Worm (Caenorhabditis elegans) whole organism, L2 larva: ENCODE data around the gene clec-257.
A peak's percentile ranks its signal among the peaks of the same experiment; 100 is the strongest.

Experiments
- C34F6.9 ChIP-seq: fragments of 150-350 bp; optimal IDR thresholded peaks from 2 replicates; lab custom pipeline; 2014; ENCODE audit warnings: missing biosample characterization, missing genetic modification characterization
- F13H6.1 ChIP-seq: sonication (generic microtip); optimal IDR thresholded peaks from 2 replicates; lab custom pipeline; 2016; ENCODE audit warnings: missing genetic modification characterization, missing compliant biosample characterization
- R02D3.7 ChIP-seq: fragments of 150-350 bp; optimal IDR thresholded peaks from 2 replicates; lab custom pipeline; 2014; ENCODE audit warnings: missing biosample characterization, missing genetic modification characterization
- Y55F3AM.14 ChIP-seq: fragments of 200-800 bp; sonication (Bioruptor generic); optimal IDR thresholded peaks from 2 replicates; lab custom pipeline; 2018; ENCODE audit warnings: mild to moderate bottlenecking, missing genetic modification characterization, missing compliant biosample characterization
- alr-1 ChIP-seq: fragments of 150-350 bp; optimal IDR thresholded peaks from 2 replicates; lab custom pipeline; 2014; ENCODE audit warnings: missing biosample characterization, missing genetic modification characterization
- aly-2 ChIP-seq: fragments of 150-350 bp; optimal IDR thresholded peaks from 2 replicates; lab custom pipeline; 2014; ENCODE audit warnings: missing biosample characterization, missing genetic modification characterization
- ama-1 ChIP-seq: fragments of 150-350 bp; optimal IDR thresholded peaks from 2 replicates; lab custom pipeline; 2018; ENCODE audit warnings: inconsistent platforms
- blmp-1 ChIP-seq: sonication (generic microtip); optimal IDR thresholded peaks from 2 replicates; lab custom pipeline; 2017; ENCODE audit warnings: missing genetic modification characterization, mild to moderate bottlenecking, missing compliant biosample characterization, antibody characterized with exemption, moderate library complexity; ENCODE audit not compliant: insufficient read depth
- ceh-82 ChIP-seq: fragments of 150-350 bp; optimal IDR thresholded peaks from 2 replicates; lab custom pipeline; 2014; ENCODE audit warnings: missing biosample characterization, missing genetic modification characterization
- crh-2 ChIP-seq: sonication (generic microtip); optimal IDR thresholded peaks from 2 replicates; lab custom pipeline; 2017; ENCODE audit warnings: missing biosample characterization, missing genetic modification characterization
- dmd-4 ChIP-seq: sonication (generic microtip); optimal IDR thresholded peaks from 2 replicates; lab custom pipeline; 2017; ENCODE audit warnings: missing biosample characterization, missing genetic modification characterization
- egl-27 ChIP-seq: sonication (generic microtip); optimal IDR thresholded peaks from 3 replicates; lab custom pipeline; 2017; ENCODE audit warnings: missing biosample characterization, missing genetic modification reagents, missing genetic modification characterization
- elt-1 ChIP-seq: fragments of 150-350 bp; optimal IDR thresholded peaks from 2 replicates; lab custom pipeline; 2014; ENCODE audit warnings: missing biosample characterization, missing genetic modification characterization
- fos-1 ChIP-seq: fragments of 150-350 bp; optimal IDR thresholded peaks from 2 replicates; lab custom pipeline; 2014; ENCODE audit warnings: missing biosample characterization, missing genetic modification characterization
- gmeb-1 ChIP-seq: fragments of 150-350 bp; optimal IDR thresholded peaks from 2 replicates; lab custom pipeline; 2014; ENCODE audit warnings: missing biosample characterization, missing genetic modification characterization
- lin-11 ChIP-seq: fragments of 150-350 bp; sonication (generic microtip); optimal IDR thresholded peaks from 2 replicates; lab custom pipeline; 2014; ENCODE audit warnings: missing biosample characterization, missing genetic modification characterization, inconsistent platforms, mixed read lengths
- lin-13 ChIP-seq: fragments of 150-350 bp; optimal IDR thresholded peaks from 2 replicates; lab custom pipeline; 2014; ENCODE audit warnings: missing biosample characterization, missing genetic modification reagents, missing genetic modification characterization
- lin-39 ChIP-seq: fragments of 150-350 bp; optimal IDR thresholded peaks from 2 replicates; lab custom pipeline; 2014; ENCODE audit warnings: missing biosample characterization, missing genetic modification reagents, missing genetic modification characterization
- lsy-2 ChIP-seq, 2 experiments: fragments of 150-350 bp in 1 of 2; sonication (generic microtip) in 1 of 2; optimal IDR thresholded peaks; 2 replicates each; lab custom pipeline; 2014 to 2017; ENCODE audit warnings: missing biosample characterization in 2 of 2, missing genetic modification characterization in 2 of 2
- mab-5 ChIP-seq: fragments of 150-350 bp; optimal IDR thresholded peaks from 2 replicates; lab custom pipeline; 2014; ENCODE audit warnings: missing biosample characterization, missing genetic modification characterization
- mbf-1 ChIP-seq: sonication (generic microtip); optimal IDR thresholded peaks from 2 replicates; lab custom pipeline; 2017; ENCODE audit warnings: missing biosample characterization, missing genetic modification characterization
- mdl-1 ChIP-seq, 2 experiments: fragments of 150-350 bp in 1 of 2; sonication (generic microtip) in 1 of 2; optimal IDR thresholded peaks; 2 replicates each; lab custom pipeline; 2017; ENCODE audit warnings: missing biosample characterization in 2 of 2, missing genetic modification characterization in 2 of 2
- nhr-129 ChIP-seq: fragments of 150-350 bp; optimal IDR thresholded peaks from 2 replicates; lab custom pipeline; 2014; ENCODE audit warnings: missing biosample characterization, missing genetic modification characterization
- nhr-21 ChIP-seq: fragments of 150-350 bp; optimal IDR thresholded peaks from 2 replicates; lab custom pipeline; 2014; ENCODE audit warnings: missing biosample characterization, missing genetic modification characterization
- nhr-23 ChIP-seq: fragments of 150-350 bp; optimal IDR thresholded peaks from 2 replicates; lab custom pipeline; 2014; ENCODE audit warnings: missing biosample characterization, missing genetic modification reagents, missing genetic modification characterization
- nhr-237 ChIP-seq: fragments of 150-350 bp; optimal IDR thresholded peaks from 2 replicates; lab custom pipeline; 2014; ENCODE audit warnings: missing biosample characterization, missing genetic modification characterization
- nhr-25 ChIP-seq: fragments of 150-350 bp; sonication (generic microtip); optimal IDR thresholded peaks from 3 replicates; lab custom pipeline; 2014; ENCODE audit warnings: missing biosample characterization, missing genetic modification characterization
- nhr-6 ChIP-seq: fragments of 150-350 bp; optimal IDR thresholded peaks from 2 replicates; lab custom pipeline; 2014; ENCODE audit warnings: missing biosample characterization, missing genetic modification characterization
- nhr-77 ChIP-seq: fragments of 150-350 bp; optimal IDR thresholded peaks from 2 replicates; lab custom pipeline; 2014; ENCODE audit warnings: missing biosample characterization, missing genetic modification characterization
- sem-4 ChIP-seq: fragments of 150-350 bp; optimal IDR thresholded peaks from 2 replicates; lab custom pipeline; 2014; ENCODE audit warnings: missing biosample characterization, missing genetic modification reagents, missing genetic modification characterization
- skn-1 ChIP-seq: sonication (generic microtip); optimal IDR thresholded peaks from 2 replicates; lab custom pipeline; 2017; ENCODE audit warnings: missing biosample characterization, missing genetic modification characterization
- sma-3 ChIP-seq: sonication (generic microtip); optimal IDR thresholded peaks from 2 replicates; lab custom pipeline; 2016; ENCODE audit warnings: missing genetic modification reagents, missing genetic modification characterization, missing compliant biosample characterization
- snpc-4 ChIP-seq: fragments of 150-350 bp; optimal IDR thresholded peaks from 2 replicates; lab custom pipeline; 2014; ENCODE audit warnings: missing biosample characterization, missing genetic modification characterization
- unc-39 ChIP-seq: fragments of 150-350 bp; optimal IDR thresholded peaks from 2 replicates; lab custom pipeline; 2014; ENCODE audit warnings: missing biosample characterization, missing genetic modification characterization
- unc-55 ChIP-seq: fragments of 150-350 bp; sonication (generic microtip); optimal IDR thresholded peaks from 3 replicates; lab custom pipeline; 2014; ENCODE audit warnings: missing biosample characterization, missing genetic modification reagents, missing genetic modification characterization
- unc-62 ChIP-seq: fragments of 150-350 bp; optimal IDR thresholded peaks from 2 replicates; lab custom pipeline; 2014; ENCODE audit warnings: missing biosample characterization, missing genetic modification reagents, missing genetic modification characterization
- zag-1 ChIP-seq: fragments of 150-350 bp; optimal IDR thresholded peaks from 2 replicates; lab custom pipeline; 2014; ENCODE audit warnings: missing biosample characterization, missing genetic modification characterization
- ztf-1 ChIP-seq: fragments of 200-800 bp; sonication (Bioruptor generic); conservative IDR thresholded peaks from 2 replicates; pipeline ENCODE4 v1.3.6; 2022; ENCODE audit warnings: missing genetic modification characterization, missing compliant biosample characterization
- ztf-11 ChIP-seq: sonication (generic microtip); optimal IDR thresholded peaks from 2 replicates; lab custom pipeline; 2017; ENCODE audit warnings: missing biosample characterization, missing genetic modification characterization
- ztf-4 ChIP-seq: fragments of 150-350 bp; optimal IDR thresholded peaks from 2 replicates; lab custom pipeline; 2014; ENCODE audit warnings: missing biosample characterization, missing genetic modification characterization

Gene clec-257

ce11 chrV:18772761-18773160, at the start of gene clec-257:
Gene clec-257 (plus strand): TSS chrV:18773061.
- TF ChIP-seq aly-2 (tag; lab: Kevin White, UChicago) (no peak), unc-39 (no peak), snpc-4 (tag; lab: Kevin White, UChicago) (no peak), ztf-11 (tag; lab: Kevin White, UChicago) (no peak), alr-1 (no peak), egl-27 (tag; lab: Kevin White, UChicago) (no peak), sem-4 (no peak), ztf-4 (no peak), nhr-77 (tag; lab: Kevin White, UChicago) (no peak), blmp-1 (tag; lab: Kevin White, UChicago) (no peak), fos-1 (no peak)

ce11 chrV:18723604-18724003, 49.3 kb upstream of the clec-257 start:
- no peak for TF ChIP-seq unc-62 (GFP tag; lab: Kevin White, UChicago)
- TF ChIP-seq nhr-25: peak; percentile 74
- TF ChIP-seq gmeb-1: peak; percentile 85
- peak; percentile 46 for TF ChIP-seq sem-4
- TF ChIP-seq C34F6.9 (tag; lab: Kevin White, UChicago): peak; percentile 93
- peak; percentile 80 for TF ChIP-seq snpc-4 (tag; lab: Kevin White, UChicago)
- no peak for TF ChIP-seq nhr-23 (tag; lab: Kevin White, UChicago)
- TF ChIP-seq mdl-1 (tag; optimal IDR thresholded peaks at IDR 0.05; lab: Kevin White, UChicago): peak; percentile 16 to 66
- no peak for TF ChIP-seq blmp-1 (tag; lab: Kevin White, UChicago)
- peak; percentile 83 for TF ChIP-seq nhr-129 (tag; lab: Kevin White, UChicago)
- TF ChIP-seq ceh-82 (tag; lab: Kevin White, UChicago): peak; percentile 34
- TF ChIP-seq crh-2: peak; percentile 89
- TF ChIP-seq lin-39 (tag; lab: Kevin White, UChicago): no peak
- TF ChIP-seq unc-55 (GFP tag; lab: Kevin White, UChicago): peak; percentile 76
- TF ChIP-seq nhr-21 (tag; lab: Kevin White, UChicago): peak; percentile 58
- TF ChIP-seq lin-11: no peak
- peak; percentile 72 to 92 for TF ChIP-seq lsy-2 (tag; optimal IDR thresholded peaks at IDR 0.05; lab: Kevin White, UChicago)
- no peak for TF ChIP-seq egl-27 (tag; lab: Kevin White, UChicago)
- no peak for TF ChIP-seq dmd-4 (tag; lab: Kevin White, UChicago)
- TF ChIP-seq nhr-77 (tag; lab: Kevin White, UChicago): no peak
- TF ChIP-seq mbf-1 (tag; lab: Kevin White, UChicago): no peak
- TF ChIP-seq Y55F3AM.14: no peak
- TF ChIP-seq sma-3 (GFP tag; lab: Kevin White, UChicago): no peak
- peak; percentile 70 for TF ChIP-seq fos-1
- TF ChIP-seq F13H6.1 (tag; lab: Kevin White, UChicago): peak; percentile 89
- no peak for TF ChIP-seq ztf-11 (tag; lab: Kevin White, UChicago)
- TF ChIP-seq aly-2 (tag; lab: Kevin White, UChicago): no peak
- no peak for TF ChIP-seq R02D3.7 (tag; lab: Kevin White, UChicago)
- TF ChIP-seq zag-1 (tag; lab: Kevin White, UChicago): peak; percentile 72
- no peak for TF ChIP-seq nhr-237 (tag; lab: Kevin White, UChicago)
- no peak for TF ChIP-seq elt-1 (tag; lab: Kevin White, UChicago)
- TF ChIP-seq skn-1 (tag; lab: Kevin White, UChicago): no peak
- no peak for TF ChIP-seq ama-1 (lab: Kevin White, UChicago)
- no peak for TF ChIP-seq ztf-1 (GFP tag; lab: Robert Waterston, UW)
- peak; percentile 67 for TF ChIP-seq nhr-6 (tag; lab: Kevin White, UChicago)
- TF ChIP-seq mab-5 (tag; lab: Kevin White, UChicago): peak; percentile 87
- TF ChIP-seq lin-13 (GFP tag; lab: Kevin White, UChicago): peak; percentile 79

- no peak for TF ChIP-seq Y55F3AM.14
- TF ChIP-seq, all 48 proteins: peak for 0
These were observed 48.8 kb upstream of the clec-257 start for ce11 chrV:18724076-18724475.
